Worm (Caenorhabditis elegans) whole organism, young adult: ENCODE measurements around the gene F58F12.1.

ENCODE experiments used
- B0261.1 ChIP-seq: sonication (generic microtip); optimal IDR thresholded peaks from 2 replicates; lab custom pipeline; 2016; ENCODE audit warnings: mild to moderate bottlenecking, missing genetic modification characterization, moderate library complexity, missing compliant biosample characterization
- F22D6.2 ChIP-seq: sonication (generic microtip); optimal IDR thresholded peaks from 2 replicates; lab custom pipeline; 2016; ENCODE audit warnings: mild to moderate bottlenecking, missing genetic modification characterization, missing compliant biosample characterization
- F39B2.1 ChIP-seq: fragments of 200-800 bp; sonication (Bioruptor generic); IDR thresholded peaks from 2 replicates; pipeline ENCODE4 v1.3.6; 2022; ENCODE audit warnings: missing genetic modification reagents, missing genetic modification characterization, missing compliant biosample characterization
- F49E8.2 ChIP-seq: sonication (generic microtip); optimal IDR thresholded peaks from 3 replicates; lab custom pipeline; 2017; ENCODE audit warnings: missing genetic modification characterization, mild to moderate bottlenecking, missing compliant biosample characterization, antibody characterized with exemption, moderate library complexity; ENCODE audit not compliant: insufficient read depth
- akir-1 ChIP-seq: fragments of 200-800 bp; sonication (Bioruptor generic); optimal IDR thresholded peaks from 2 replicates; lab custom pipeline; 2018; ENCODE audit warnings: mild to moderate bottlenecking, missing genetic modification characterization, moderate library complexity, missing compliant biosample characterization
- aptf-2 ChIP-seq: fragments of 200-800 bp; sonication (Bioruptor generic); conservative IDR thresholded peaks from 2 replicates; pipeline ENCODE4 v1.3.6; 2022; ENCODE audit warnings: missing genetic modification reagents, missing genetic modification characterization, missing compliant biosample characterization
- atf-7 ChIP-seq: sonication (generic microtip); optimal IDR thresholded peaks from 2 replicates; lab custom pipeline; 2017; ENCODE audit warnings: mild to moderate bottlenecking, missing genetic modification characterization, missing compliant biosample characterization
- athp-1 ChIP-seq: sonication (generic microtip); optimal IDR thresholded peaks from 2 replicates; lab custom pipeline; 2017; ENCODE audit warnings: mild to moderate bottlenecking, missing genetic modification characterization, missing compliant biosample characterization
- attf-5 ChIP-seq: fragments of 200-800 bp; sonication (Bioruptor generic); optimal IDR thresholded peaks from 2 replicates; lab custom pipeline; 2018; ENCODE audit warnings: mild to moderate bottlenecking, missing genetic modification characterization, missing compliant biosample characterization
- bed-1 ChIP-seq: fragments of 200-800 bp; sonication (Bioruptor generic); IDR thresholded peaks from 2 replicates; pipeline ENCODE4 v1.3.6; 2022; ENCODE audit warnings: missing genetic modification reagents, missing genetic modification characterization, missing compliant biosample characterization
- cebp-1 ChIP-seq, 2 experiments: fragments of 200-800 bp in 1 of 2; sonication (Bioruptor generic) in 1 of 2; sonication (generic microtip) in 1 of 2; IDR thresholded peaks in 1 of 2; optimal IDR thresholded peaks in 1 of 2; 2 replicates each; pipeline versions ENCODE4 v1.3.6 to Lab custom; 2017 to 2022; ENCODE audit warnings: missing compliant biosample characterization in 2 of 2, missing genetic modification characterization in 2 of 2, mild to moderate bottlenecking in 1 of 2, missing genetic modification reagents in 1 of 2, moderate library complexity in 1 of 2
- ceh-27 ChIP-seq: fragments of 200-800 bp; sonication (Bioruptor generic); optimal IDR thresholded peaks from 2 replicates; lab custom pipeline; 2018; ENCODE audit warnings: mild to moderate bottlenecking, missing genetic modification characterization, moderate library complexity, missing compliant biosample characterization
- ceh-91 ChIP-seq: fragments of 200-800 bp; sonication (Bioruptor generic); IDR thresholded peaks from 2 replicates; pipeline ENCODE4 v1.3.6; 2022; ENCODE audit warnings: missing genetic modification reagents, missing genetic modification characterization, missing compliant biosample characterization
- chd-7 ChIP-seq: sonication (generic microtip); optimal IDR thresholded peaks from 2 replicates; lab custom pipeline; 2016; ENCODE audit warnings: mild to moderate bottlenecking, missing genetic modification characterization, moderate library complexity, missing compliant biosample characterization
- dox-1 ChIP-seq: fragments of 200-800 bp; sonication (Bioruptor generic); IDR thresholded peaks from 2 replicates; pipeline ENCODE4 v1.3.6; 2022; ENCODE audit warnings: missing genetic modification reagents, missing genetic modification characterization, missing compliant biosample characterization
- egl-18 ChIP-seq: fragments of 200-800 bp; sonication (Bioruptor generic); IDR thresholded peaks from 2 replicates; pipeline ENCODE4 v1.3.6; 2022; ENCODE audit warnings: missing genetic modification reagents, missing genetic modification characterization, missing compliant biosample characterization
- let-526 ChIP-seq: fragments of 200-800 bp; sonication (Bioruptor generic); IDR thresholded peaks from 2 replicates; pipeline ENCODE4 v1.3.6; 2022; ENCODE audit warnings: missing genetic modification reagents, missing genetic modification characterization, missing compliant biosample characterization
- let-607 ChIP-seq, 2 experiments: fragments of 200-800 bp in 1 of 2; sonication (Bioruptor generic) in 1 of 2; sonication (generic microtip) in 1 of 2; optimal IDR thresholded peaks; 2 replicates each; lab custom pipeline; 2016 to 2018; ENCODE audit warnings: mild to moderate bottlenecking in 2 of 2, missing compliant biosample characterization in 2 of 2, missing genetic modification characterization in 2 of 2, moderate library complexity in 2 of 2, missing genotype in 1 of 2
- lsy-27 ChIP-seq: sonication (generic microtip); optimal IDR thresholded peaks from 2 replicates; lab custom pipeline; 2017; ENCODE audit warnings: missing genetic modification characterization, mild to moderate bottlenecking, missing compliant biosample characterization, antibody characterized with exemption, missing genotype, borderline replicate concordance; ENCODE audit not compliant: insufficient read depth
- madf-10 ChIP-seq: sonication (generic microtip); optimal IDR thresholded peaks from 2 replicates; lab custom pipeline; 2016; ENCODE audit warnings: mild to moderate bottlenecking, missing genetic modification characterization, missing compliant biosample characterization
- nfya-2 ChIP-seq: fragments of 200-800 bp; sonication (Bioruptor generic); IDR thresholded peaks from 2 replicates; pipeline ENCODE4 v1.3.6; 2022; ENCODE audit warnings: missing genetic modification reagents, missing genetic modification characterization, missing compliant biosample characterization
- nhr-27 ChIP-seq: fragments of 200-800 bp; sonication (Bioruptor generic); optimal IDR thresholded peaks from 2 replicates; lab custom pipeline; 2018; ENCODE audit warnings: mild to moderate bottlenecking, missing genetic modification characterization, moderate library complexity, missing compliant biosample characterization
- nhr-80 ChIP-seq: sonication (generic microtip); optimal IDR thresholded peaks from 2 replicates; lab custom pipeline; 2016; ENCODE audit warnings: missing genetic modification characterization, missing compliant biosample characterization
- pha-4 ChIP-seq: fragments of 150-350 bp; sonication (generic microtip); optimal IDR thresholded peaks from 2 replicates; lab custom pipeline; 2014; ENCODE audit warnings: missing biosample characterization, missing genetic modification reagents, missing genetic modification characterization
- rcor-1 ChIP-seq: fragments of 200-800 bp; sonication (Bioruptor generic); IDR thresholded peaks from 2 replicates; pipeline ENCODE4 v1.3.6; 2022; ENCODE audit warnings: missing genetic modification reagents, missing genetic modification characterization, missing compliant biosample characterization
- rpc-1 ChIP-seq, 2 experiments: fragments of 150-350 bp in 1 of 2; sonication (generic microtip) in 1 of 2; optimal IDR thresholded peaks; 2 replicates each; lab custom pipeline; 2014 to 2018; ENCODE audit warnings: missing biosample characterization in 1 of 2, missing genetic modification characterization in 1 of 2, missing genetic modification reagents in 1 of 2, missing genotype in 1 of 2
- snpc-4 ChIP-seq, 5 experiments: fragments of 150-350 bp in 1 of 5; sonication (generic microtip) in 4 of 5; optimal IDR thresholded peaks; 2 replicates each; lab custom pipeline; 2014 to 2018; ENCODE audit warnings: missing genetic modification characterization in 5 of 5, missing biosample characterization in 3 of 5, antibody characterized with exemption in 2 of 5, mild to moderate bottlenecking in 2 of 5, missing compliant biosample characterization in 2 of 5, missing genotype in 2 of 5, moderate library complexity in 2 of 5, missing genetic modification reagents in 1 of 5
- tbx-9 ChIP-seq: sonication (generic microtip); optimal IDR thresholded peaks from 2 replicates; lab custom pipeline; 2016; ENCODE audit warnings: borderline replicate concordance, missing genetic modification characterization, inconsistent platforms, missing compliant biosample characterization
- zim-3 ChIP-seq: sonication (generic microtip); optimal IDR thresholded peaks from 2 replicates; lab custom pipeline; 2017; ENCODE audit warnings: mild to moderate bottlenecking, missing genetic modification characterization, moderate library complexity, missing compliant biosample characterization
- ztf-22 ChIP-seq: fragments of 200-800 bp; sonication (Bioruptor generic); optimal IDR thresholded peaks from 2 replicates; lab custom pipeline; 2018; ENCODE audit warnings: mild to moderate bottlenecking, missing genetic modification characterization, moderate library complexity, missing compliant biosample characterization
- ztf-25 ChIP-seq: fragments of 200-800 bp; sonication (Bioruptor generic); IDR thresholded peaks from 2 replicates; pipeline ENCODE4 v1.3.6; 2022; ENCODE audit warnings: missing genetic modification reagents, missing genetic modification characterization, missing compliant biosample characterization
- ztf-28 ChIP-seq: fragments of 200-800 bp; sonication (Bioruptor generic); IDR thresholded peaks from 2 replicates; pipeline ENCODE4 v1.3.6; 2022; ENCODE audit warnings: missing genetic modification reagents, missing genetic modification characterization, missing compliant biosample characterization

Gene F58F12.1

ce11 chrII:6333887-6334286, 49.6 kb upstream of the F58F12.1 start, which contains the start of gene ttc-39B:
TSS of gene ttc-39B (minus strand) at chrII:6333987.
- TF ChIP-seq akir-1 (GFP tag; lab: Kevin White, UChicago): no peak
- TF ChIP-seq B0261.1: no peak
- TF ChIP-seq, all 124 proteins: peak for 0

DNA sequence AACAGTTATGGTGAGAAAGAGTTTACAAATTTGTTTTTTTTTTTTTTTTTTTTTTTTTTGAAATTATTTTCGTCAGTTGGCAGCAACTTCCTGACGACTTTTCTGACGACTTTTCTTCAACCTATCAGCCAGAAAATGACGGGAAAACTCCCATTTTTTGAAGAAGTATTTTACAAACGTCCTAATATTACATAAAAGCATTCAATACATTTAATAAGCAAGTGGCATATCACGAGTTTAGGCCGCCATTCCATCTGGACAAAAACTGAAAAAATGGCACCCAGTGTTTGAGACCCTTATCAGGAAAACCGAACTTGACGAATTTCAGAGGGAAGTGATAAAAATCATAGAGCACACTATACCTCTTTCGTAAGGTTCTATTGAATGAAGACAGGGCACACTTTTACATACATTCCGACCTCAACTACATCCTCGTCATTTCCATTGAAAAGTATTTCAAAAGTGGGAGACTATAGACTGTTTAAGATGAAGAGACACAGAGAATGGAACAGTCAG, 48.6 kb upstream of the F58F12.1 start:
- peak; percentile 62 for TF ChIP-seq nhr-80
- no peak for TF ChIP-seq madf-10
- TF ChIP-seq cebp-1 (GFP tag; IDR thresholded peaks at IDR 0.05; lab: Robert Waterston, UW): no peak
- TF ChIP-seq cebp-1 (tag; optimal IDR thresholded peaks at IDR 0.05; lab: Kevin White, UChicago): peak; percentile 25

- TF ChIP-seq atf-7 (peak; percentile 22), ceh-27 (GFP tag; lab: Kevin White, UChicago) (no peak), nhr-80 (peak; percentile 61), let-607 (tag; optimal IDR thresholded peaks at IDR 0.05; lab: Kevin White, UChicago) (peak; percentile 48 to 77)
These were observed 48.1 kb upstream of the F58F12.1 start, which contains the start of gene C32D5.14 for ce11 chrII:6335358-6335757. TSS of gene C32D5.14 (plus strand) at chrII:6335488.

ce11 chrII:6339511-6339910, 43.9 kb upstream of the F58F12.1 start:
- TF ChIP-seq nfya-2 (GFP tag; lab: Robert Waterston, UW): no peak

DNA sequence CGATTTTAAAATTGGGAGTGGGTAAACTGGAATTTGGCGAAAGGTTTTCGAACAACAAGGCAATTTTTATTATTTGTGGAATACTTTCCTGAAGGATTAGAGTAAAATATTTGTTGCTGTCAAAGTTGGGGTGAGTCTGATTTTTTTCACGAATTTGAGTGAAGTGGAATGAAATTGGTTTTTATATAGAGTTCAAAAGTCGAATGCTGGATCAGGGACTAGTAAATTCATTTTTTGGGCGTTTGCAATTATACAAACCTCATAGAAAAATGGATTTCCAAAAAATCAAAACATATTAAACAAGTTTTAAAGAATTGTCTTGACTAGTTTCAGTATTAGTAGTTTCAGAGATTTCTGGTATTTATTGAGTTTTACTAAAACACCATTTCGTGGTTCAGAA, 43.5 kb upstream of the F58F12.1 start, which contains the start of gene C32D5.7:
Gene C32D5.7, minus strand, starts transcription at position 101 of the 400 bp plus-strand sequence.
- TF ChIP-seq ceh-91 (GFP tag; lab: Robert Waterston, UW): no peak
- no peak for TF ChIP-seq zim-3
- no peak for TF ChIP-seq ztf-25 (GFP tag; lab: Robert Waterston, UW)
- TF ChIP-seq nhr-27 (tag; lab: Kevin White, UChicago): no peak

DNA sequence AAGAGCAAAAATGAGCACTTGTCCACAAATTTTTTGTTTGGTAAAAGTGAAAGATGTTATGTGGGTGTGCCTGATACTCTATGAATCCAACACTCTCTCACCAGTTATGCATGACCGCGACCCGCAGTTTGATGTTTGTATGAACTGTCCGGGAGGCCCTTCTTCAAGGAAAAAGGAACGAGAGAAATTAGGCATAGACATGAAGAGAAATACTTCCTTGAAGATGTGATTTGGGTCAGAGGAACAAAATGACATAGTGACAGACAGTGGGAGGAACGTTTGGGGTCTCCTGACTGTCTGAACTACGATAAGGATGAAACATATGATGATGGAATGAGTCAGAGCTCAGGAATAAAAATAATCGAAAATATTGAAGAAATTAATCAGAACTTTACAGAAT, 42.4 kb upstream of the F58F12.1 start:
- TF ChIP-seq ztf-22 (GFP tag; lab: Kevin White, UChicago): no peak

DNA sequence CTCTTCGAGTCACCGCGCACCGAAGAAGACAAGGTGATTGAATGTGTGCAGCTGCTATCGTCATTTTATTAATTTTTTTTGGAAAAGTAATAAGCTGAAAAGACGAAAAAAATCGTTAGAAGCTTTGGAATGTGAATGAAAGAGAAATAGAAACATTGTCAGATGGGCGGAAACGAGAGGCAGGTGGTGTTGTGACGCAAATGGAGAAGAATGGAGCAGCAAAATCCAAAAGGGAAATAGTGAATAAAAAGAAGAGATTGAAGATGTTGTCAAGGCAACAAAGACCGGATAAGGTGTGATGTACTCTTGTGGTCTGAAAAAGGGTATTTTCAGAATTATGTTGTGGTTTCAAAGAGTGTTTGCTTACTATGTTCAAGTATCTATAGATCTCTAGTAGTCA, 41.0 kb upstream of the F58F12.1 start:
- no peak for TF ChIP-seq let-526 (GFP tag; lab: Robert Waterston, UW)
- TF ChIP-seq ztf-28 (GFP tag; lab: Robert Waterston, UW): no peak
- no peak for TF ChIP-seq aptf-2 (GFP tag; lab: Robert Waterston, UW)
- TF ChIP-seq rpc-1 (optimal IDR thresholded peaks at IDR 0.05; lab: Kevin White, UChicago): no peak
- no peak for TF ChIP-seq rpc-1 (tag; optimal IDR thresholded peaks at IDR 0.05; lab: Kevin White, UChicago)
- no peak for TF ChIP-seq F22D6.2
- no peak for TF ChIP-seq F49E8.2 (tag; lab: Kevin White, UChicago)
- no peak for TF ChIP-seq bed-1 (GFP tag; lab: Robert Waterston, UW)
- no peak for TF ChIP-seq athp-1 (tag; lab: Kevin White, UChicago)
- TF ChIP-seq attf-5 (GFP tag; lab: Kevin White, UChicago): no peak
- TF ChIP-seq rcor-1: no peak
- TF ChIP-seq snpc-4 (GFP tag; optimal IDR thresholded peaks at IDR 0.05; lab: Kevin White, UChicago): no peak
- TF ChIP-seq snpc-4 (tag; optimal IDR thresholded peaks at IDR 0.05; lab: Kevin White, UChicago): no peak
- TF ChIP-seq lsy-27 (tag; lab: Kevin White, UChicago): no peak
- TF ChIP-seq chd-7 (tag; lab: Kevin White, UChicago): no peak
- no peak for TF ChIP-seq egl-18
- no peak for TF ChIP-seq F39B2.1 (GFP tag; lab: Robert Waterston, UW)
- TF ChIP-seq akir-1 (GFP tag; lab: Kevin White, UChicago): no peak
- TF ChIP-seq dox-1 (GFP tag; lab: Robert Waterston, UW): no peak
- no peak for TF ChIP-seq pha-4 (tag; lab: Kevin White, UChicago)
- no peak for TF ChIP-seq tbx-9 (tag; lab: Kevin White, UChicago)
- TF ChIP-seq, all 124 proteins: peak for 0
